Worm (Caenorhabditis elegans) whole organism, young adult: ENCODE results near the gene C52E2.2.
A peak's percentile ranks its signal among the peaks of the same experiment; 100 is the strongest.

Experiments
- B0019.2 ChIP-seq: fragments of 200-800 bp; sonication (Bioruptor generic); conservative IDR thresholded peaks from 2 replicates; pipeline ENCODE4 v1.3.6; 2022; ENCODE audit warnings: missing genetic modification reagents, missing genetic modification characterization, missing compliant biosample characterization
- F23B12.7 ChIP-seq: sonication (generic microtip); optimal IDR thresholded peaks from 2 replicates; lab custom pipeline; 2017; ENCODE audit warnings: missing genetic modification characterization, mild to moderate bottlenecking, missing compliant biosample characterization, antibody characterized with exemption, moderate library complexity; ENCODE audit not compliant: insufficient read depth
- F37B4.10 ChIP-seq: fragments of 200-800 bp; sonication (Bioruptor generic); IDR thresholded peaks from 2 replicates; pipeline ENCODE4 v1.3.6; 2022; ENCODE audit warnings: missing genetic modification characterization, missing compliant biosample characterization
- F52B5.7 ChIP-seq: sonication (generic microtip); optimal IDR thresholded peaks from 2 replicates; lab custom pipeline; 2016; ENCODE audit warnings: mild to moderate bottlenecking, missing genetic modification characterization, missing compliant biosample characterization
- F57C9.4 ChIP-seq: sonication (generic microtip); optimal IDR thresholded peaks from 2 replicates; lab custom pipeline; 2017; ENCODE audit warnings: mild to moderate bottlenecking, missing genetic modification characterization, missing compliant biosample characterization
- Y56A3A.18 ChIP-seq: fragments of 200-800 bp; sonication (Bioruptor generic); IDR thresholded peaks from 2 replicates; pipeline ENCODE4 v1.3.6; 2022; ENCODE audit warnings: missing genetic modification reagents, missing genetic modification characterization, missing compliant biosample characterization
- aptf-3 ChIP-seq: fragments of 200-800 bp; sonication (Bioruptor generic); IDR thresholded peaks from 2 replicates; pipeline ENCODE4 v1.3.6; 2022; ENCODE audit warnings: missing genetic modification characterization, missing compliant biosample characterization
- bed-2 ChIP-seq: fragments of 200-800 bp; sonication (Bioruptor generic); IDR thresholded peaks from 2 replicates; pipeline ENCODE4 v1.3.6; 2022; ENCODE audit warnings: missing genetic modification reagents, missing genetic modification characterization, missing compliant biosample characterization
- cebp-1 ChIP-seq, 2 experiments: fragments of 200-800 bp in 1 of 2; sonication (Bioruptor generic) in 1 of 2; sonication (generic microtip) in 1 of 2; IDR thresholded peaks in 1 of 2; optimal IDR thresholded peaks in 1 of 2; 2 replicates each; pipeline versions ENCODE4 v1.3.6 to Lab custom; 2017 to 2022; ENCODE audit warnings: missing compliant biosample characterization in 2 of 2, missing genetic modification characterization in 2 of 2, mild to moderate bottlenecking in 1 of 2, missing genetic modification reagents in 1 of 2, moderate library complexity in 1 of 2
- ceh-40 ChIP-seq: fragments of 200-800 bp; sonication (Bioruptor generic); IDR thresholded peaks from 2 replicates; pipeline ENCODE4 v1.3.6; 2022; ENCODE audit warnings: missing genetic modification characterization, missing compliant biosample characterization
- ceh-79 ChIP-seq: sonication (generic microtip); optimal IDR thresholded peaks from 2 replicates; lab custom pipeline; 2017; ENCODE audit warnings: mild to moderate bottlenecking, missing genetic modification characterization, missing compliant biosample characterization
- ceh-91 ChIP-seq: fragments of 200-800 bp; sonication (Bioruptor generic); IDR thresholded peaks from 2 replicates; pipeline ENCODE4 v1.3.6; 2022; ENCODE audit warnings: missing genetic modification reagents, missing genetic modification characterization, missing compliant biosample characterization
- dpff-1 ChIP-seq: sonication (generic microtip); optimal IDR thresholded peaks from 2 replicates; lab custom pipeline; 2017; ENCODE audit warnings: mild to moderate bottlenecking, missing genetic modification characterization, missing compliant biosample characterization
- egl-44 ChIP-seq: fragments of 200-800 bp; sonication (Bioruptor generic); IDR thresholded peaks from 2 replicates; pipeline ENCODE4 v1.3.6; 2022; ENCODE audit warnings: missing genetic modification reagents, missing genetic modification characterization, missing compliant biosample characterization
- egrh-3 ChIP-seq: fragments of 200-800 bp; sonication (Bioruptor generic); IDR thresholded peaks from 2 replicates; pipeline ENCODE4 v1.3.6; 2022; ENCODE audit warnings: missing genetic modification reagents, missing genetic modification characterization, missing compliant biosample characterization
- ekl-4 ChIP-seq: fragments of 200-800 bp; sonication (Bioruptor generic); IDR thresholded peaks from 2 replicates; pipeline ENCODE4 v1.3.6; 2022; ENCODE audit warnings: missing genetic modification reagents, missing genetic modification characterization, missing compliant biosample characterization
- hmg-1.2 ChIP-seq: fragments of 200-800 bp; sonication (Bioruptor generic); IDR thresholded peaks from 2 replicates; pipeline ENCODE4 v1.3.6; 2022; ENCODE audit warnings: missing genetic modification reagents, missing genetic modification characterization, missing compliant biosample characterization
- let-526 ChIP-seq: fragments of 200-800 bp; sonication (Bioruptor generic); IDR thresholded peaks from 2 replicates; pipeline ENCODE4 v1.3.6; 2022; ENCODE audit warnings: missing genetic modification reagents, missing genetic modification characterization, missing compliant biosample characterization
- madf-6 ChIP-seq: fragments of 200-800 bp; sonication (Bioruptor generic); IDR thresholded peaks from 2 replicates; pipeline ENCODE4 v1.3.6; 2022; ENCODE audit warnings: missing genetic modification reagents, missing genetic modification characterization, missing compliant biosample characterization
- nfya-2 ChIP-seq: fragments of 200-800 bp; sonication (Bioruptor generic); IDR thresholded peaks from 2 replicates; pipeline ENCODE4 v1.3.6; 2022; ENCODE audit warnings: missing genetic modification reagents, missing genetic modification characterization, missing compliant biosample characterization
- nfyb-1 ChIP-seq: fragments of 200-800 bp; sonication (Bioruptor generic); IDR thresholded peaks from 2 replicates; pipeline ENCODE4 v1.3.6; 2022; ENCODE audit warnings: missing genetic modification reagents, missing genetic modification characterization, missing compliant biosample characterization
- nhr-120 ChIP-seq: fragments of 200-800 bp; sonication (Bioruptor generic); IDR thresholded peaks from 2 replicates; pipeline ENCODE4 v1.3.6; 2022; ENCODE audit warnings: missing genetic modification characterization, missing compliant biosample characterization
- nhr-80 ChIP-seq: sonication (generic microtip); optimal IDR thresholded peaks from 2 replicates; lab custom pipeline; 2016; ENCODE audit warnings: missing genetic modification characterization, missing compliant biosample characterization
- sea-2 ChIP-seq: fragments of 200-800 bp; sonication (Bioruptor generic); IDR thresholded peaks from 2 replicates; pipeline ENCODE4 v1.3.6; 2022; ENCODE audit warnings: missing genetic modification characterization, missing compliant biosample characterization
- snpc-1.1 ChIP-seq: sonication (generic microtip); optimal IDR thresholded peaks from 2 replicates; lab custom pipeline; 2017; ENCODE audit warnings: missing genetic modification characterization, mild to moderate bottlenecking, missing compliant biosample characterization, antibody characterized with exemption, moderate library complexity, missing genotype, missing genetic modification reagents; ENCODE audit not compliant: insufficient read depth
- snpc-4 ChIP-seq, 5 experiments: fragments of 150-350 bp in 1 of 5; sonication (generic microtip) in 4 of 5; optimal IDR thresholded peaks; 2 replicates each; lab custom pipeline; 2014 to 2018; ENCODE audit warnings: missing genetic modification characterization in 5 of 5, missing biosample characterization in 3 of 5, antibody characterized with exemption in 2 of 5, mild to moderate bottlenecking in 2 of 5, missing compliant biosample characterization in 2 of 5, missing genotype in 2 of 5, moderate library complexity in 2 of 5, missing genetic modification reagents in 1 of 5
- somi-1 ChIP-seq: fragments of 200-800 bp; sonication (Bioruptor generic); optimal IDR thresholded peaks from 2 replicates; lab custom pipeline; 2018; ENCODE audit warnings: mild to moderate bottlenecking, missing genetic modification characterization, missing compliant biosample characterization
- tbx-9 ChIP-seq: sonication (generic microtip); optimal IDR thresholded peaks from 2 replicates; lab custom pipeline; 2016; ENCODE audit warnings: borderline replicate concordance, missing genetic modification characterization, inconsistent platforms, missing compliant biosample characterization
- ztf-22 ChIP-seq: fragments of 200-800 bp; sonication (Bioruptor generic); optimal IDR thresholded peaks from 2 replicates; lab custom pipeline; 2018; ENCODE audit warnings: mild to moderate bottlenecking, missing genetic modification characterization, moderate library complexity, missing compliant biosample characterization

C52E2.2 gene

DNA sequence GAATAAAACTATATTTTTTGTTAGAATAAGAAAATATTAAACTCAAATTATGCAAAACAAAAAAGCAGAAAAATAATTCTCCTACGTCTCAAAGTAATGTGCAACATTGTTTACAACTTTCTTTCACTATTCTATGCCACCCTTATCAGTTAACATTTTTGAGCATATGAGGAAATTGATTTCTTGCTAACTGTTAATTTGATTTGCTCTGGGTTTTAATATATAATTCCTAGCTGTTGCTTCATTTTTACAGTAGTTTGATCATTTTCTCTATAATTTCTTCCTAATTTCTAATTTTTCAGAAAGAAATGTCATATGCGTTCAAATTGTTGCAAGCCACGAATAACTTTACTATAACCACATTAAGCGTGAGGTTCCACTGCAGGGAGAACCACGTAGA, 16.4 kb upstream of the C52E2.2 start, which contains the start of gene T08E11.1:
Gene T08E11.1, plus strand, starts transcription at position 301 of the 400 bp plus-strand sequence.
- TF ChIP-seq F23B12.7 (tag; lab: Kevin White, UChicago) = no peak
- no peak for TF ChIP-seq aptf-3 (GFP tag; lab: Robert Waterston, UW)
- TF ChIP-seq B0019.2 (GFP tag; lab: Robert Waterston, UW) = no peak
- TF ChIP-seq F37B4.10 (GFP tag; lab: Robert Waterston, UW) = no peak
- TF ChIP-seq bed-2 = no peak
- no peak for TF ChIP-seq ceh-40 (GFP tag; lab: Robert Waterston, UW)
- no peak for TF ChIP-seq sea-2 (GFP tag; lab: Robert Waterston, UW)
- no peak for TF ChIP-seq egl-44 (GFP tag; lab: Robert Waterston, UW)
- TF ChIP-seq ceh-79 (tag; lab: Kevin White, UChicago) = no peak
- no peak for TF ChIP-seq tbx-9 (tag; lab: Kevin White, UChicago)
- no peak for TF ChIP-seq cebp-1 (GFP tag; IDR thresholded peaks at IDR 0.05; lab: Robert Waterston, UW)
- no peak for TF ChIP-seq cebp-1 (tag; optimal IDR thresholded peaks at IDR 0.05; lab: Kevin White, UChicago)

DNA sequence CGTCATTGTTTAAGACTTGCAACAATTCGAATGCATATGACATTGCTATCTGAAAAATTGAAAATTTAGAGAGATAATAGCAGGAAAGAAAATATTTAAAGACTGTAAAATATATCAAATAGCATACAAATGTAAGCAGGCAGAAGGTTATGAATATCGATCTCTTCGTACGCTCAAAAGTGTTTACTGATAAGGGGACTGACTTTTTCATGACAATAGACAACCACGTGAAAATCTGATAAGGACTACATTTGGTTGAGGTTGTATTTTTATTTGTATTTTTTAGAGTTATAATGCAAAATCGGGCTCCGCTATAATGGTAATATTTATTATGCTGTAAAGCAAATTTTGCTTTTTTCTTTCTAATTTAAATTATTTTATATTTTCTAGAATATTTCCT, 9.7 kb upstream of the C52E2.2 start, which contains the start of the genes C52E2.5 and C52E2.4:
Gene C52E2.5, minus strand, starts transcription at position 43 of the 400 bp plus-strand sequence.
Gene C52E2.4, plus strand, starts transcription at position 252 of the 400 bp plus-strand sequence.
- no peak for TF ChIP-seq ceh-40 (GFP tag; lab: Robert Waterston, UW)
- TF ChIP-seq nhr-80 (tag; lab: Kevin White, UChicago) = peak; percentile 60
- TF ChIP-seq, all 124 proteins: peak for 1

DNA sequence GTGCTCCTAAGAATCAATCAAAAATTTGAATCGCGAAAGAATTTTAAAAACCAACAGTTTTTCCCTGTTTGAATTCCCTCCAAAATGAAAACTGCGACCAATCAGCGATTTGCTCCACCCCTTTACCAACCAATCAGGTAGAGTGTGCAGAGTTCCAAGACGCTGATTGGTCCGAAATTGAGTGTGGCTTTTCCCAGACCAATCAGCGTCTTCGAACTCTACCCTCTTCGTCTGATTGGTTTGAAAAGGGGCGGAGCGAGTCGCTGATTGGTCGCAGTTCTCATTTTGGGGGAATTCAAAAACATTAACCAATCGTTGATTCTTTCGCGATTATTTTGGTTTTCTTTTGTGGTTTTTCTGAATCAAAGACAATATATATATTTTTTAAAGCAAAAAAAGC, 8.1 kb upstream of the C52E2.2 start:
- TF ChIP-seq ceh-91 (GFP tag; lab: Robert Waterston, UW) (no peak), Y56A3A.18 (no peak), nfyb-1 (GFP tag; lab: Robert Waterston, UW) (peak; percentile 58; the same call in 1 of the 2 replicates), snpc-4 (GFP tag; optimal IDR thresholded peaks at IDR 0.05; lab: Kevin White, UChicago) (no peak), snpc-4 (tag; optimal IDR thresholded peaks at IDR 0.05; lab: Kevin White, UChicago) (no peak)
- TF ChIP-seq, all 124 proteins: peak for 1

ce11 chrII:1848109-1848508, 4.5 kb upstream of the C52E2.2 start, which contains the start of gene fbxb-97:
TSS of gene fbxb-97 (minus strand) at chrII:1848161.
- TF ChIP-seq F57C9.4 (tag; lab: Kevin White, UChicago) (no peak), let-526 (no peak), egrh-3 (GFP tag; lab: Robert Waterston, UW) (no peak), snpc-4 (GFP tag; optimal IDR thresholded peaks at IDR 0.05; lab: Kevin White, UChicago) (no peak), snpc-4 (tag; optimal IDR thresholded peaks at IDR 0.05; lab: Kevin White, UChicago) (no peak), F52B5.7 (no peak), madf-6 (GFP tag; lab: Robert Waterston, UW) (peak; percentile 42; the same call in 1 of the 2 replicates), somi-1 (GFP tag; lab: Kevin White, UChicago) (no peak), hmg-1.2 (GFP tag; lab: Robert Waterston, UW) (peak; percentile 20; the same call in 1 of the 2 replicates), nfya-2 (no peak)
- TF ChIP-seq, all 124 proteins: peak for 2

ce11 chrII:1850299-1850698, 2.3 kb upstream of the C52E2.2 start, which contains the start of gene fbxb-96:
TSS of gene fbxb-96 (minus strand) at chrII:1850399.
- TF ChIP-seq nfya-2 (no peak), dpff-1 (tag; lab: Kevin White, UChicago) (no peak), nhr-120 (GFP tag; lab: Robert Waterston, UW) (no peak), snpc-1.1 (tag; lab: Kevin White, UChicago) (no peak), ekl-4 (GFP tag; lab: Robert Waterston, UW) (no peak), ztf-22 (GFP tag; lab: Kevin White, UChicago) (no peak)
- TF ChIP-seq, all 124 proteins: peak for 0
